Worm (Caenorhabditis elegans) whole organism, young adult: ENCODE data around the gene dao-4.

ENCODE experiments used
- ceh-91 ChIP-seq: fragments of 200-800 bp; sonication (Bioruptor generic); IDR thresholded peaks from 2 replicates; pipeline ENCODE4 v1.3.6; 2022; ENCODE audit warnings: missing genetic modification reagents, missing genetic modification characterization, missing compliant biosample characterization
- dpff-1 ChIP-seq: sonication (generic microtip); optimal IDR thresholded peaks from 2 replicates; lab custom pipeline; 2017; ENCODE audit warnings: mild to moderate bottlenecking, missing genetic modification characterization, missing compliant biosample characterization
- egrh-3 ChIP-seq: fragments of 200-800 bp; sonication (Bioruptor generic); IDR thresholded peaks from 2 replicates; pipeline ENCODE4 v1.3.6; 2022; ENCODE audit warnings: missing genetic modification reagents, missing genetic modification characterization, missing compliant biosample characterization
- let-526 ChIP-seq: fragments of 200-800 bp; sonication (Bioruptor generic); IDR thresholded peaks from 2 replicates; pipeline ENCODE4 v1.3.6; 2022; ENCODE audit warnings: missing genetic modification reagents, missing genetic modification characterization, missing compliant biosample characterization
- lin-40 ChIP-seq: sonication (generic microtip); optimal IDR thresholded peaks from 2 replicates; lab custom pipeline; 2016; ENCODE audit warnings: missing genetic modification characterization, mild to moderate bottlenecking, missing compliant biosample characterization, missing genotype, missing genetic modification reagents
- nfya-1 ChIP-seq: sonication (generic microtip); optimal IDR thresholded peaks from 2 replicates; lab custom pipeline; 2017; ENCODE audit warnings: antibody characterized with exemption, missing compliant biosample characterization, missing genetic modification characterization, borderline replicate concordance; ENCODE audit not compliant: insufficient read depth
- nhr-90 ChIP-seq: sonication (generic microtip); optimal IDR thresholded peaks from 2 replicates; lab custom pipeline; 2016; ENCODE audit warnings: missing genotype, mild to moderate bottlenecking, missing genetic modification characterization, missing compliant biosample characterization
- repo-1 ChIP-seq: sonication (generic microtip); optimal IDR thresholded peaks from 2 replicates; lab custom pipeline; 2017; ENCODE audit warnings: mild to moderate bottlenecking, missing genetic modification characterization, missing compliant biosample characterization
- tlf-1 ChIP-seq: fragments of 200-800 bp; sonication (Bioruptor generic); optimal IDR thresholded peaks from 2 replicates; lab custom pipeline; 2018; ENCODE audit warnings: mild to moderate bottlenecking, missing genetic modification characterization, missing compliant biosample characterization

ce11 chrX:10083272-10083671 lies 8.2 kb downstream of the dao-4 start:
- TF ChIP-seq nfya-1 (tag; lab: Kevin White, UChicago) (no peak), lin-40 (tag; lab: Kevin White, UChicago) (no peak), egrh-3 (GFP tag; lab: Robert Waterston, UW) (no peak), ceh-91 (GFP tag; lab: Robert Waterston, UW) (no peak), repo-1 (tag; lab: Kevin White, UChicago) (no peak), nhr-90 (tag; lab: Kevin White, UChicago) (no peak), tlf-1 (no peak), dpff-1 (tag; lab: Kevin White, UChicago) (no peak), let-526 (GFP tag; lab: Robert Waterston, UW) (no peak)
